Worm (Caenorhabditis elegans): Measurements from ENCODE around the gene mrps-10.

The mrps-10 gene

DNA sequence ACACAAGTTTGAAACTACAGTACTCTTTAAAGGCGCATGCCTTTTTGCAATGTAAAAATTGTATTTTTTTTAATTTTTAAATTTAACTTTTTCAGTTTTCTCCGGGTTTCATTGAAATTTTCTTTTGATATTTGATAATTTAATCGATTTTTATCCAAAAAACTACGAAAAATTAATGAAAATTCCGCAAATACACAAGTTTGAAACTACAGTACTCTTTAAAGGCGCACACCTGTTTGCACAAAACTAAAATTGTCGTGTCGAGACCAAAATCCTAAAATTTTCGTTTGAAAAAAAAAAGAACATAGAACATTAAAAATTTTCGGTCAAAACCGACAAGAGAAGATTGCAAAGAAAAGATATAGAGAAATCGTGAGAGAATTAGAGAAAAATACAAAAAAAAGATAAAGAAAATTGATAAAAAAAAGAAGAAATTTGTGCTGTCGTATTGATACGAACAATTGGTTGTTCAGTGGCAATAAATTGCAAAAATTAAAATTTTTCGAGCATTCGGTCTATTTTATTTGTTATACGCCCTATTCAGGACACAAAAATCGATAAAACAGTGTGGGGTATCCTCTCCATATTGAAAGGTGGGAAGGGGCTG is 41.2 kb downstream of the mrps-10 start:
- TF ChIP-seq unc-86 (tag; optimal IDR thresholded peaks at IDR 0.05) (no peak), elt-2 (tag; optimal IDR thresholded peaks at IDR 0.05) (peak; percentile 64)

DNA sequence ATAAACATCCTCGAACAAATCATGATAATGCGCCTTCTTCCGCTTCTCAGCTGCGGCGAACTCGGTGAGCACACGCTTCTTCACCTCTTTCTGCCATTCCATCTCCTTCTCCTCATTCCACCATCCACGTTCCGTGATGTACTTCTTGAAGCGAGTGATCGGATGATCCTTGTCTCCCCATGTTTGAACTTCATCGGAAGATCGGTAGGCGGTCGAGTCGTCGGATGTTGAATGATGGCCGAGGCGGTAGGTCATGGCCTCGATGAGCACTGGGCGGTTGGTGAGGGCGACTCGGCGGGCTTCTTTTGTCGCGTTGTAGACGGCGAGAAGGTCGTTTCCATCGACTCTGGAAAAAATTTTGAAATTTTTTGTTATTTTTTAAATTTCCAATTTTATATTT is 42.0 kb downstream of the mrps-10 start:
- TF ChIP-seq ttx-3 (tag; optimal IDR thresholded peaks at IDR 0.05) = no peak

DNA sequence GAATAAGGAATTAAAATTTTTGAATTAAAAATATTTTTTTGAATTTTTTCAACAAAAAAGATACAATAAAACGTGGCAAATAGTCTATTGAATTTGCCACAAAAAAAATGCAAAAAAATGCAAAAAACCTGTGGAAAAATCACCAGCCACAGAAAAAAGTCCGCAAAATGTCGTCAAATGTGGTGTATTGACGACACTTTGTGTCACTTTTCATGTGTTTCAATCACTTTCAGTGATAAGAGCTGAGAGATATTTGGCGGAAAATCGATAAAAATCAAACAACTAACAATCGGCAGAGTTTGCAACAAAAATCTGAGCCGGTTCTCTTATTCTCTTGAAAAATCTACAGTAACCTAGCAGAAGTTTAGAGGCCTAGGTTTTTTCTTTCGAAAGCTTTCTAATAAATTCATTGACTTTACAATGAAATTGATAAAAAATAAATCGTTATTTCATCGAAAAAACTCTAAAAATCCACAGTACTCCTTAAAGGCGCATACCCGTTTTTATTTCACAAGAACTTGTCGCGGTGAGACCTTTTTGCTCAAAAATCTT is 45.5 kb downstream of the mrps-10 start:
- TF ChIP-seq npax-4 (tag; optimal IDR thresholded peaks at IDR 0.05) (no peak), hlh-13 (GFP tag; optimal IDR thresholded peaks at IDR 0.05) (no peak), ets-4 (tag; optimal IDR thresholded peaks at IDR 0.05) (no peak), ztf-16 (tag; optimal IDR thresholded peaks at IDR 0.05) (no peak), ceh-34 (tag; optimal IDR thresholded peaks at IDR 0.05) (no peak), dve-1 (tag; optimal IDR thresholded peaks at IDR 0.05) (no peak), K02D7.2 (tag; optimal IDR thresholded peaks at IDR 0.05) (no peak), pha-4 (tag; optimal IDR thresholded peaks at IDR 0.05) (no peak), unc-55 (GFP tag; optimal IDR thresholded peaks at IDR 0.05) (peak; percentile 87), fkh-6 (tag; optimal IDR thresholded peaks at IDR 0.05) (no peak), ceh-24 (tag; optimal IDR thresholded peaks at IDR 0.05) (no peak), unc-86 (tag; optimal IDR thresholded peaks at IDR 0.05) (no peak), nfya-1 (tag; optimal IDR thresholded peaks at IDR 0.05) (peak; percentile 31), T23F11.4 (GFP tag; optimal IDR thresholded peaks at IDR 0.05) (no peak), ceh-18 (tag; optimal IDR thresholded peaks at IDR 0.05) (no peak)

DNA sequence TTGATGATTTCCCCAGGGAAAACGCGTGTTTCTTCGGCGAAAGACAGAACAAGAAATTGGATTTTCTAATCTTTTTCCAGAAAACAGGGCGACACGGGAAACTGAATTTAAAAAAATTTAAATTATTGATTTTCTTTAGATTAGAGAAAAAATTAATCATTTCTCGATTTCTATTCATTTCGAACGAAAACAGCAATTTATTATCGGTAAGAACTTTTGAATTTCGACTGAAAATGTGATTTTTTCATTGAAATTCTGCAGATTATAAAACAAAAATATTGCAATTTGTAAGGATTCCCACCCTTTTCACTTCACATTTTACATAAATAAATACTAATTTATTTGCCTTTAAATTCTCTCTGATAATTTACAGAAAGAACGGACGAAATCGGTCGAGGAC is 46.0 kb downstream of the mrps-10 start, which contains the start of gene bckd-1A:
TSS of gene bckd-1A (minus strand) at position 101 of the 400 bp plus-strand sequence.
- TF ChIP-seq unc-86 (tag; optimal IDR thresholded peaks at IDR 0.05) = no peak
- no peak for TF ChIP-seq madf-2 (tag; optimal IDR thresholded peaks at IDR 0.05)
- no peak for TF ChIP-seq ceh-18 (tag; optimal IDR thresholded peaks at IDR 0.05)
- no peak for TF ChIP-seq fax-1 (tag; optimal IDR thresholded peaks at IDR 0.05)
- no peak for TF ChIP-seq ceh-48 (tag; optimal IDR thresholded peaks at IDR 0.05)
- no peak for TF ChIP-seq dve-1 (tag; optimal IDR thresholded peaks at IDR 0.05)
- TF ChIP-seq rnt-1 (tag; optimal IDR thresholded peaks at IDR 0.05) = no peak
- no peak for TF ChIP-seq ceh-2 (tag; optimal IDR thresholded peaks at IDR 0.05)
- no peak for TF ChIP-seq ttx-3 (tag; optimal IDR thresholded peaks at IDR 0.05)
- TF ChIP-seq odd-2 (tag; optimal IDR thresholded peaks at IDR 0.05) = no peak
